Worm (Caenorhabditis elegans) whole organism, L4 larva: ENCODE results near the gene Y62E10A.3.

Experiments
- F26F4.8 ChIP-seq: fragments of 200-800 bp; sonication (Bioruptor generic); conservative IDR thresholded peaks from 2 replicates; pipeline ENCODE4 v1.3.6; 2022; ENCODE audit warnings: missing genetic modification characterization, missing compliant biosample characterization
- ceh-28 ChIP-seq: fragments of 150-350 bp; optimal IDR thresholded peaks from 2 replicates; lab custom pipeline; 2014; ENCODE audit warnings: missing biosample characterization, missing genetic modification reagents, missing genetic modification characterization
- nhr-11 ChIP-seq: fragments of 150-350 bp; optimal IDR thresholded peaks from 2 replicates; lab custom pipeline; 2014; ENCODE audit warnings: missing biosample characterization, missing genetic modification characterization
- unc-62 ChIP-seq, 3 experiments: fragments of 150-350 bp in 1 of 3; sonication (generic microtip); optimal IDR thresholded peaks in 2 of 3; peaks in 1 of 3; 1 replicate in 1 of 3; 2 replicates in 2 of 3; lab custom pipeline; 2014 to 2017; ENCODE audit warnings: missing biosample characterization in 3 of 3, missing genetic modification characterization in 3 of 3, missing genetic modification reagents in 3 of 3, missing genotype in 1 of 3
- zag-1 ChIP-seq: fragments of 150-350 bp; optimal IDR thresholded peaks from 2 replicates; lab custom pipeline; 2014; ENCODE audit warnings: missing biosample characterization, missing genetic modification characterization

DNA sequence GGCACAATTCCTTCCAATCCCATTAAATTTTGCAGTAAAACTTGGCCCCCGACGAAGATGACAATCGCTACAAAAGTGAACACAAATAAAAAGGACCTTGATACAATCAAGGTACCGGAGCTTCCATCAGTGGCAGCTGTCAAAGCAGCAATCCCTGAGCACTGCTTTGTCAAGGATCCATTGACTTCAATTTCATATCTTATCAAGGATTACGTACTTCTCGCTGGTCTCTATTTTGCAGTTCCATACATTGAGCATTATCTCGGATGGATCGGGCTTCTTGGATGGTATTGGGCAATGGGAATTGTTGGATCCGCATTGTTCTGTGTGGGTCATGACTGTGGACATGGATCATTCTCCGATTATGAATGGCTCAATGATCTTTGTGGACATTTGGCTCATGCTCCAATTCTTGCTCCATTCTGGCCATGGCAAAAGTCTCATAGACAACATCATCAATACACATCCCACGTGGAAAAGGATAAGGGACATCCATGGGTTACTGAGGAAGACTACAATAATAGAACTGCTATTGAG, 36.2 kb downstream of the Y62E10A.3 start, which contains the start of gene fat-2:
- no peak for TF ChIP-seq zag-1 (tag; lab: Kevin White, UChicago)
- TF ChIP-seq F26F4.8 (GFP tag; lab: Robert Waterston, UW) = no peak
- TF ChIP-seq unc-62 (GFP tag; optimal IDR thresholded peaks at IDR 0.05 in 1 of 2; lab: Kevin White, UChicago) = peak in 1 of 2 experiments; percentile 92
- no peak for TF ChIP-seq unc-62 (tag; optimal IDR thresholded peaks at IDR 0.05; lab: Kevin White, UChicago)
- no peak for TF ChIP-seq nhr-11 (tag; lab: Kevin White, UChicago)
- TF ChIP-seq ceh-28 (tag; lab: Kevin White, UChicago) = no peak
